Fruit fly (Drosophila melanogaster): ENCODE data around the gene CtIP.

Gene CtIP

DNA sequence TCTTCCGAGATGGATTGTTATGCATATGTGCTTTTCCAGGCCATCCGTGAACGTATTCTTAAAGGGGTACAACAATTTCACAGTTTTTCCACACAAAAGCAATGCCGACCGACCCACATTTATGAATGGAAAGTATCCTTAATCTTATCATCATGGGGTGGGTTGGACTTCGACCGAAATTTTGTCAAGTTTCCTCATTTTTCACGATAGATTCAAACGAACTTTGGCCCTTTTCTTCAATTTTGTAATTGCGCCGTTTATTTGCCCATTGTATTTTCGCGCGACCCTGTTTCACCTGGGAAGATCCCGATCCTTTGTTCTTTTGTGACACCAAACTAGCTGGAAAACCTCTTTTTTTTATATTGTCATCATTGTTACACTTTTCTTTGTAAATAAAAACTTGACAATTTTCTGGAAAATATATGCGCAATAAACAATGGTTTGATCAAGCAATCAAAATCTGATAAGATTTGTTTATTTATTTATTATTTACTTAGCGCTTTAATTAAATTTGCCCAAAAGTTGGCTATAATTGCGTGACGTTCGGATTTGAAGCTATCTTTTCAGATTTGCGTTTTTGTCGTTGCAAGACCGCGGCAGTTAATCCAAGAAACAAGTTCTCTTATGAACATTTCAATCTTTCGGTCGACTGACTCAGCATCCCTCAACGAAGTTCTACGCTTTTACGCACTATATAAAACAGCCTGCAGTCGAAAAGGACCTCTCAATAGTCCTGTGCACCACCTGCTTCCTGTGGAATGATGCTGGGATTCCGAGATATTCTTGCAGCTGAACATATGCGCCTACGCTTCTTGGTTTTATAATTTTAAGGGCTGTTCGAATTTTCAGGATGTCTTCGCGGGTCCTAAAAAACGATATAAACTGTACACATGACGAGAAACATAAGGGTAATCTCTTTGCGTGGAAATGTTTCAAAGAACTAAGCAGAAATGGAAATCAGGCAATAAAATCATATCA, 29.8 kb upstream of the CtIP start (continued):
- TF ChIP-seq CG9215 (GFP tag; IDR thresholded peaks at IDR 0.05) (no peak), sqz (GFP tag; optimal IDR thresholded peaks at IDR 0.05) (peak; percentile 27), HLH54F (GFP tag; optimal IDR thresholded peaks at IDR 0.05) (no peak), Hr39 (optimal IDR thresholded peaks at IDR 0.05) (no peak), sens (GFP tag) (peak; percentile 66), NFAT (GFP tag; IDR thresholded peaks at IDR 0.05) (no peak), Poxn (GFP tag; IDR thresholded peaks at IDR 0.05) (no peak), CG13296 (GFP tag; optimal IDR thresholded peaks at IDR 0.05) (peak; percentile 73), CG32772 (GFP tag; IDR thresholded peaks at IDR 0.05) (no peak), CG11695 (GFP tag; IDR thresholded peaks at IDR 0.05) (0 out of 3 replicates have a peak, but pooled peaks have one; percentile 19), Mes4 (GFP tag; optimal IDR thresholded peaks at IDR 0.05) (no peak), CG31224 (GFP tag; IDR thresholded peaks at IDR 0.05) (no peak), Med (GFP tag) (peak; percentile 4), CG3995 (GFP tag; optimal IDR thresholded peaks at IDR 0.05) (no peak), CG10462 (GFP tag; optimal IDR thresholded peaks at IDR 0.05) (no peak), ci (GFP tag; IDR thresholded peaks at IDR 0.05) (peak; percentile 40; the same call in 1 of the 3 replicates), CG11560 (tag; IDR thresholded peaks at IDR 0.05) (no peak), exex (tag; optimal IDR thresholded peaks at IDR 0.05) (peak; percentile 28), CG7987 (GFP tag; optimal IDR thresholded peaks at IDR 0.05) (peak; percentile 61), caup (GFP tag; optimal IDR thresholded peaks at IDR 0.05; ENCODE audit: severe bottlenecking) (peak; percentile 27), D19B (GFP tag; optimal IDR thresholded peaks at IDR 0.05) (no peak), Ravus (GFP tag; IDR thresholded peaks at IDR 0.05) (no peak), vfl (GFP tag; optimal IDR thresholded peaks at IDR 0.05) (no peak), CG12391 (tag; optimal IDR thresholded peaks at IDR 0.05) (no peak)

DNA sequence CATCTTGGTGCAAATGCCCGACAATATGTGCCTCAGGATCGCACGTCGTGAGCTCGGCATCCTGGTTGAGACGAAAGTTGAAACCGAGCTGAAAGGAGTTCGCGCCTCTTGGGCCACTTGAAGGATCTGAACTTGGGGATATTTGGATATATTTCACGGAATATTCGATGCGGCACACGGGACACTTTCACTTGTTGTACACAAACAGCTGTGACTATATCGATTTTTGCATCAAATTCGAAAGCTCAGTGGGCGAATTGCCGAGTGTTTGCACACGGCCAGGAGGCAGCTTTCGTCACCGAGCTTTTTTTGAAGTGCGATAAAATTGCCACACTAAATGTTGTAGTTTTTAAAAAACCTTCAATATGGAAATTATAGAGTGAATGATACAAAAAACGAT, 25.7 kb upstream of the CtIP start, which contains the start of gene CG13248:
Gene CG13248, minus strand, starts transcription at position 222 of the 400 bp plus-strand sequence.
- no peak for TF ChIP-seq CG4424 (GFP tag; optimal IDR thresholded peaks at IDR 0.05)
- TF ChIP-seq CG2199 (GFP tag; IDR thresholded peaks at IDR 0.05) = 0 out of 3 replicates have a peak, but pooled peaks have one; percentile 4
- TF ChIP-seq Doc2 (GFP tag; IDR thresholded peaks at IDR 0.05) = no peak
- no peak for TF ChIP-seq knrl (GFP tag; IDR thresholded peaks at IDR 0.05; ENCODE audit: partially characterized antibody)
- TF ChIP-seq CG11504 (tag; optimal IDR thresholded peaks at IDR 0.05) = no peak
- TF ChIP-seq dmrt99B (tag; optimal IDR thresholded peaks at IDR 0.05) = no peak
- no peak for TF ChIP-seq ci (GFP tag; IDR thresholded peaks at IDR 0.05)
- TF ChIP-seq MBD-R2 (GFP tag; IDR thresholded peaks at IDR 0.05) = peak; percentile 22; the same call in 1 of the 2 replicates
- TF ChIP-seq onecut (GFP tag; IDR thresholded peaks at IDR 0.05) = peak; percentile 95
- TF ChIP-seq CG7271 (tag; optimal IDR thresholded peaks at IDR 0.05) = no peak
- no peak for TF ChIP-seq CG2875 (GFP tag; optimal IDR thresholded peaks at IDR 0.05)
- peak; percentile 63 for TF ChIP-seq scrt (GFP tag; optimal IDR thresholded peaks at IDR 0.05)
- peak in 1 of 2 experiments; percentile 15 for TF ChIP-seq crp (GFP tag; optimal IDR thresholded peaks at IDR 0.05)

DNA sequence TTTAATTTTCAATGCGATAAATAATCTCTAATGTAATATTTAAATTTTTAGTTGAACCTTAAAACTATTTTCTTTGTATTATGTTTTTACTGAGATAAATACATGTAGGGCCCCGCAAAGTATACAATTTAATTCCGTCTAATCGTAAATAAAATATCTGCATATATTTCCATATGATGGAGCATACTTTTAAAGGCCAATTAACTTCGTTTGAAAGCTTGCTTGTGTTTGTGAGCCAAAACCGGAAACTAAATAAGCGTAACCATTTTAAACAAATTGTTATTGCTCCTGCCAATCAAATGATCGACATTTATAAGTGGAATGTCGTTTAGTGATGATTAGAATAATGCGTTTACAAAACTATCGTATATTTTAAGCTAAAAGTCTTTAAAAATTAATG, 25.3 kb upstream of the CtIP start:
- no peak for TF ChIP-seq Ravus (GFP tag; IDR thresholded peaks at IDR 0.05)
- TF ChIP-seq CG12219 (GFP tag; optimal IDR thresholded peaks at IDR 0.05) = no peak
- no peak for TF ChIP-seq Stat92E (GFP tag; optimal IDR thresholded peaks at IDR 0.05)
- no peak for TF ChIP-seq CG10147 (GFP tag; optimal IDR thresholded peaks at IDR 0.05)
- no peak for TF ChIP-seq Nf-YA (GFP tag; IDR thresholded peaks at IDR 0.05)
- TF ChIP-seq CG8924 (tag; optimal IDR thresholded peaks at IDR 0.05) = no peak
- TF ChIP-seq pb (GFP tag; optimal IDR thresholded peaks at IDR 0.05) = no peak
- peak; percentile 17 for TF ChIP-seq CG6765 (GFP tag; optimal IDR thresholded peaks at IDR 0.05)
- TF ChIP-seq pnt (GFP tag; optimal IDR thresholded peaks at IDR 0.05) = no peak
- TF ChIP-seq Hmr (GFP tag; optimal IDR thresholded peaks at IDR 0.05) = no peak
- TF ChIP-seq CG7963 (GFP tag; IDR thresholded peaks at IDR 0.05; ENCODE audit: partially characterized antibody) = no peak
- TF ChIP-seq slp2 (GFP tag; optimal IDR thresholded peaks at IDR 0.05) = no peak
- no peak for TF ChIP-seq NC2β (GFP tag; optimal IDR thresholded peaks at IDR 0.05)
